Worm (Caenorhabditis elegans) whole organism, late embryonic: ENCODE data around the gene Y54F10AR.1.

Experiments used
- C08G9.2 ChIP-seq: sonication (generic microtip); optimal IDR thresholded peaks from 2 replicates; lab custom pipeline; 2016; ENCODE audit warnings: mild to moderate bottlenecking, missing genetic modification characterization, moderate library complexity, missing compliant biosample characterization
- C38D4.7 ChIP-seq: fragments of 200-800 bp; sonication (Bioruptor generic); optimal IDR thresholded peaks from 2 replicates; lab custom pipeline; 2018; ENCODE audit warnings: mild to moderate bottlenecking, missing genetic modification characterization, moderate library complexity, missing compliant biosample characterization
- F13H6.1 ChIP-seq: sonication (generic microtip); optimal IDR thresholded peaks from 2 replicates; lab custom pipeline; 2016; ENCODE audit warnings: missing genetic modification characterization, missing compliant biosample characterization
- K02D7.2 ChIP-seq: sonication (generic microtip); optimal IDR thresholded peaks from 2 replicates; lab custom pipeline; 2017; ENCODE audit warnings: mild to moderate bottlenecking, missing genetic modification characterization, missing compliant biosample characterization
- K09A11.1 ChIP-seq: sonication (generic microtip); optimal IDR thresholded peaks from 2 replicates; lab custom pipeline; 2017; ENCODE audit warnings: antibody characterized with exemption, mild to moderate bottlenecking, missing genetic modification characterization, missing compliant biosample characterization; ENCODE audit not compliant: insufficient read depth
- T23F11.4 ChIP-seq: fragments of 200-800 bp; sonication (Bioruptor generic); optimal IDR thresholded peaks from 2 replicates; lab custom pipeline; 2018; ENCODE audit warnings: mild to moderate bottlenecking, missing genetic modification characterization, missing compliant biosample characterization
- ahr-1 ChIP-seq: sonication (generic microtip); optimal IDR thresholded peaks from 2 replicates; lab custom pipeline; 2016; ENCODE audit warnings: missing genetic modification characterization, missing compliant biosample characterization
- ceh-14 ChIP-seq: sonication (generic microtip); optimal IDR thresholded peaks from 2 replicates; lab custom pipeline; 2016; ENCODE audit warnings: missing genotype, missing genetic modification characterization, missing compliant biosample characterization
- ceh-18 ChIP-seq: sonication (generic microtip); optimal IDR thresholded peaks from 2 replicates; lab custom pipeline; 2016; ENCODE audit warnings: missing genetic modification characterization, missing compliant biosample characterization
- ceh-19 ChIP-seq: fragments of 200-800 bp; sonication (Bioruptor generic); optimal IDR thresholded peaks from 2 replicates; lab custom pipeline; 2018; ENCODE audit warnings: mild to moderate bottlenecking, missing genetic modification characterization, missing compliant biosample characterization
- ceh-2 ChIP-seq: sonication (generic microtip); optimal IDR thresholded peaks from 2 replicates; lab custom pipeline; 2016; ENCODE audit warnings: missing genotype, missing genetic modification characterization, missing compliant biosample characterization
- ceh-31 ChIP-seq: sonication (generic microtip); optimal IDR thresholded peaks from 2 replicates; lab custom pipeline; 2016; ENCODE audit warnings: missing genetic modification characterization, missing compliant biosample characterization
- ceh-34 ChIP-seq: sonication (generic microtip); optimal IDR thresholded peaks from 2 replicates; lab custom pipeline; 2016; ENCODE audit warnings: mild to moderate bottlenecking, missing genetic modification characterization, missing compliant biosample characterization
- ceh-48 ChIP-seq: sonication (generic microtip); optimal IDR thresholded peaks from 2 replicates; lab custom pipeline; 2016; ENCODE audit warnings: missing genetic modification characterization, inconsistent platforms, missing compliant biosample characterization
- dve-1 ChIP-seq: sonication (generic microtip); optimal IDR thresholded peaks from 2 replicates; lab custom pipeline; 2017; ENCODE audit warnings: antibody characterized with exemption, mild to moderate bottlenecking, missing genetic modification characterization, missing compliant biosample characterization
- elt-2 ChIP-seq: sonication (generic microtip); optimal IDR thresholded peaks from 2 replicates; lab custom pipeline; 2016; ENCODE audit warnings: missing genetic modification reagents, missing genetic modification characterization, missing compliant biosample characterization
- ets-4 ChIP-seq: sonication (generic microtip); optimal IDR thresholded peaks from 2 replicates; lab custom pipeline; 2016; ENCODE audit warnings: missing genetic modification characterization, missing compliant biosample characterization
- fax-1 ChIP-seq: sonication (generic microtip); optimal IDR thresholded peaks from 2 replicates; lab custom pipeline; 2016; ENCODE audit warnings: missing genotype, missing genetic modification characterization, missing compliant biosample characterization
- fkh-10 ChIP-seq: fragments of 150-350 bp; optimal IDR thresholded peaks from 2 replicates; lab custom pipeline; 2014; ENCODE audit warnings: missing biosample characterization, missing genetic modification reagents, missing genetic modification characterization
- gmeb-2 ChIP-seq: sonication (generic microtip); optimal IDR thresholded peaks from 2 replicates; lab custom pipeline; 2016; ENCODE audit warnings: missing genetic modification characterization, inconsistent platforms, missing compliant biosample characterization
- hlh-13 ChIP-seq: fragments of 200-800 bp; sonication (Bioruptor generic); optimal IDR thresholded peaks from 2 replicates; lab custom pipeline; 2018; ENCODE audit warnings: mild to moderate bottlenecking, missing genetic modification characterization, missing compliant biosample characterization
- hlh-30 ChIP-seq: sonication (generic microtip); optimal IDR thresholded peaks from 2 replicates; lab custom pipeline; 2017; ENCODE audit warnings: antibody characterized with exemption, missing genetic modification characterization, missing compliant biosample characterization; ENCODE audit not compliant: insufficient read depth
- hlh-6 ChIP-seq: sonication (generic microtip); optimal IDR thresholded peaks from 2 replicates; lab custom pipeline; 2016; ENCODE audit warnings: missing genotype, missing genetic modification characterization, missing compliant biosample characterization
- hlh-8 ChIP-seq: sonication (generic microtip); optimal IDR thresholded peaks from 2 replicates; lab custom pipeline; 2016; ENCODE audit warnings: missing genotype, missing genetic modification characterization, missing compliant biosample characterization
- lim-6 ChIP-seq: sonication (generic microtip); optimal IDR thresholded peaks from 2 replicates; lab custom pipeline; 2016; ENCODE audit warnings: missing genetic modification characterization, missing compliant biosample characterization
- lin-11 ChIP-seq: fragments of 200-800 bp; sonication (Bioruptor generic); optimal IDR thresholded peaks from 2 replicates; lab custom pipeline; 2018; ENCODE audit warnings: mild to moderate bottlenecking, missing genetic modification characterization, missing compliant biosample characterization
- madf-2 ChIP-seq: sonication (generic microtip); optimal IDR thresholded peaks from 2 replicates; lab custom pipeline; 2017; ENCODE audit warnings: missing genetic modification characterization, missing compliant biosample characterization
- nfya-1 ChIP-seq: sonication (generic microtip); optimal IDR thresholded peaks from 2 replicates; lab custom pipeline; 2017; ENCODE audit warnings: missing genetic modification characterization, mild to moderate bottlenecking, missing compliant biosample characterization, antibody characterized with exemption, moderate library complexity
- nhr-232 ChIP-seq: sonication (generic microtip); optimal IDR thresholded peaks from 2 replicates; lab custom pipeline; 2016; ENCODE audit warnings: missing genetic modification characterization, missing compliant biosample characterization
- npax-4 ChIP-seq: sonication (generic microtip); optimal IDR thresholded peaks from 2 replicates; lab custom pipeline; 2016; ENCODE audit warnings: missing genetic modification characterization, missing compliant biosample characterization
- odd-2 ChIP-seq: sonication (generic microtip); optimal IDR thresholded peaks from 2 replicates; lab custom pipeline; 2017; ENCODE audit warnings: antibody characterized with exemption, mild to moderate bottlenecking, missing genetic modification characterization, missing compliant biosample characterization
- pax-1 ChIP-seq: fragments of 150-350 bp; optimal IDR thresholded peaks from 2 replicates; lab custom pipeline; 2014; ENCODE audit warnings: missing biosample characterization, missing genetic modification characterization
- pha-2 ChIP-seq: sonication (generic microtip); optimal IDR thresholded peaks from 2 replicates; lab custom pipeline; 2017; ENCODE audit warnings: mild to moderate bottlenecking, missing genetic modification characterization, missing compliant biosample characterization
- pqm-1 ChIP-seq: sonication (generic microtip); optimal IDR thresholded peaks from 2 replicates; lab custom pipeline; 2016; ENCODE audit warnings: missing genetic modification characterization, missing compliant biosample characterization
- ref-2 ChIP-seq: sonication (generic microtip); optimal IDR thresholded peaks from 2 replicates; lab custom pipeline; 2016; ENCODE audit warnings: missing genetic modification characterization, missing compliant biosample characterization
- rnt-1 ChIP-seq: sonication (generic microtip); optimal IDR thresholded peaks from 2 replicates; lab custom pipeline; 2016; ENCODE audit warnings: missing genetic modification characterization, missing compliant biosample characterization
- sox-2 ChIP-seq: fragments of 200-800 bp; sonication (Bioruptor generic); IDR thresholded peaks from 2 replicates; pipeline ENCODE4 v1.3.6; 2022; ENCODE audit warnings: missing genetic modification reagents, missing genetic modification characterization, missing compliant biosample characterization
- tbx-2 ChIP-seq: sonication (generic microtip); optimal IDR thresholded peaks from 2 replicates; lab custom pipeline; 2016; ENCODE audit warnings: missing genetic modification characterization, missing compliant biosample characterization
- tbx-7 ChIP-seq: sonication (generic microtip); optimal IDR thresholded peaks from 2 replicates; lab custom pipeline; 2016; ENCODE audit warnings: missing genotype, missing genetic modification characterization, missing compliant biosample characterization
- unc-3 ChIP-seq, 2 experiments: fragments of 200-800 bp in 1 of 2; sonication (Bioruptor generic) in 1 of 2; sonication (generic microtip) in 1 of 2; conservative IDR thresholded peaks in 1 of 2; optimal IDR thresholded peaks in 1 of 2; 2 replicates each; pipeline versions ENCODE4 v1.3.6 to Lab custom; 2016 to 2022; ENCODE audit warnings: missing compliant biosample characterization in 2 of 2, missing genetic modification characterization in 2 of 2, missing genetic modification reagents in 1 of 2
- unc-42 ChIP-seq: sonication (generic microtip); optimal IDR thresholded peaks from 2 replicates; lab custom pipeline; 2016; ENCODE audit warnings: missing genotype, missing genetic modification characterization, missing compliant biosample characterization
- zip-5 ChIP-seq: sonication (generic microtip); optimal IDR thresholded peaks from 2 replicates; lab custom pipeline; 2016; ENCODE audit warnings: missing genetic modification characterization, missing compliant biosample characterization
- ztf-16 ChIP-seq: sonication (generic microtip); optimal IDR thresholded peaks from 2 replicates; lab custom pipeline; 2017; ENCODE audit warnings: missing genetic modification characterization, missing compliant biosample characterization

Gene Y54F10AR.1

ce11 chrIII:2578563-2578962 lies 3.1 kb upstream of the Y54F10AR.1 start:
- TF ChIP-seq ahr-1 (no peak), K09A11.1 (tag; lab: Kevin White, UChicago) (no peak), nhr-232 (no peak), lim-6 (tag; lab: Kevin White, UChicago) (no peak), fax-1 (tag; lab: Kevin White, UChicago) (no peak), ceh-18 (tag; lab: Kevin White, UChicago) (peak; percentile 18), ceh-34 (tag; lab: Kevin White, UChicago) (no peak), nfya-1 (tag; lab: Kevin White, UChicago) (peak; percentile 52), hlh-30 (tag; lab: Kevin White, UChicago) (peak; percentile 40)

- TF ChIP-seq odd-2 (tag; lab: Kevin White, UChicago) (no peak), T23F11.4 (no peak), lim-6 (tag; lab: Kevin White, UChicago) (no peak), ceh-34 (tag; lab: Kevin White, UChicago) (no peak), F13H6.1 (tag; lab: Kevin White, UChicago) (no peak), hlh-6 (tag; lab: Kevin White, UChicago) (no peak), pax-1 (tag; lab: Kevin White, UChicago) (no peak), C08G9.2 (no peak), hlh-8 (no peak), dve-1 (no peak), ceh-19 (no peak), pha-2 (tag; lab: Kevin White, UChicago) (no peak), nhr-232 (no peak), hlh-13 (GFP tag; lab: Kevin White, UChicago) (no peak), fkh-10 (GFP tag; lab: Kevin White, UChicago) (no peak), ceh-2 (no peak), rnt-1 (tag; lab: Kevin White, UChicago) (no peak), tbx-2 (tag; lab: Kevin White, UChicago) (no peak), zip-5 (tag; lab: Kevin White, UChicago) (no peak), tbx-7 (tag; lab: Kevin White, UChicago) (no peak)
- TF ChIP-seq, all 69 proteins: peak for 0
These were observed 2.5 kb upstream of the Y54F10AR.1 start for ce11 chrIII:2577982-2578381.

- TF ChIP-seq nfya-1 (tag; lab: Kevin White, UChicago) = peak; percentile 57
- no peak for TF ChIP-seq tbx-7 (tag; lab: Kevin White, UChicago)
- TF ChIP-seq ets-4 (tag; lab: Kevin White, UChicago) = no peak
- TF ChIP-seq ref-2 (tag; lab: Kevin White, UChicago) = no peak
- TF ChIP-seq C38D4.7 (GFP tag; lab: Kevin White, UChicago) = no peak
- peak; percentile 12 for TF ChIP-seq gmeb-2 (tag; lab: Kevin White, UChicago)
- TF ChIP-seq ceh-18 (tag; lab: Kevin White, UChicago) = peak; percentile 34
- no peak for TF ChIP-seq elt-2 (tag; lab: Kevin White, UChicago)
- peak; percentile 69 for TF ChIP-seq ceh-31 (tag; lab: Kevin White, UChicago)
- peak; percentile 20 for TF ChIP-seq lin-11 (tag; lab: Kevin White, UChicago)
- no peak for TF ChIP-seq sox-2 (GFP tag; lab: Robert Waterston, UW)
- TF ChIP-seq K02D7.2 (tag; lab: Kevin White, UChicago) = no peak
- no peak for TF ChIP-seq ztf-16 (tag; lab: Kevin White, UChicago)
- no peak for TF ChIP-seq pax-1 (tag; lab: Kevin White, UChicago)
- TF ChIP-seq odd-2 (tag; lab: Kevin White, UChicago) = no peak
- peak; percentile 45 for TF ChIP-seq ceh-48 (tag; lab: Kevin White, UChicago)
- no peak for TF ChIP-seq pqm-1 (tag; lab: Kevin White, UChicago)
- TF ChIP-seq lim-6 (tag; lab: Kevin White, UChicago) = no peak
- no peak for TF ChIP-seq ceh-14 (tag; lab: Kevin White, UChicago)
- TF ChIP-seq ceh-19 = peak; percentile 43
- TF ChIP-seq npax-4 (tag; lab: Kevin White, UChicago) = no peak
- TF ChIP-seq hlh-30 (tag; lab: Kevin White, UChicago) = no peak
- no peak for TF ChIP-seq unc-3 (GFP tag; conservative IDR thresholded peaks at IDR 0.05; lab: Robert Waterston, UW)
- TF ChIP-seq unc-3 (tag; optimal IDR thresholded peaks at IDR 0.05; lab: Kevin White, UChicago) = peak; percentile 29
- TF ChIP-seq madf-2 (tag; lab: Kevin White, UChicago) = peak; percentile 46
- TF ChIP-seq unc-42 (tag; lab: Kevin White, UChicago) = peak; percentile 54
- TF ChIP-seq tbx-2 (tag; lab: Kevin White, UChicago) = peak; percentile 49
- TF ChIP-seq, all 69 proteins: peak for 11
These were observed 1.1 kb upstream of the Y54F10AR.1 start for ce11 chrIII:2576360-2577259.
